Worm (Caenorhabditis elegans): Measurements from ENCODE around the gene F41E7.6.

The F41E7.6 gene

ce11 chrX:10310366-10310765, at the start of gene F41E7.6:
Gene F41E7.6 (minus strand): TSS chrX:10310466.
- TF ChIP-seq med-1 (GFP tag; optimal IDR thresholded peaks at IDR 0.05; ENCODE audit: insufficient read depth) (no peak), ztf-23 (GFP tag; IDR thresholded peaks at IDR 0.05) (no peak), klf-2 (GFP tag; conservative IDR thresholded peaks at IDR 0.05) (no peak), ref-1 (GFP tag; conservative IDR thresholded peaks at IDR 0.05) (no peak), T22C8.4 (GFP tag; IDR thresholded peaks at IDR 0.05) (no peak), flt-1 (GFP tag; IDR thresholded peaks at IDR 0.05) (no peak), cog-1 (tag; optimal IDR thresholded peaks at IDR 0.05) (no peak), tab-1 (GFP tag; IDR thresholded peaks at IDR 0.05) (no peak), ztf-29 (GFP tag; IDR thresholded peaks at IDR 0.05) (no peak)

- TF ChIP-seq T22C8.4 (GFP tag; IDR thresholded peaks at IDR 0.05) (no peak), klf-2 (GFP tag; conservative IDR thresholded peaks at IDR 0.05) (no peak), med-1 (GFP tag; optimal IDR thresholded peaks at IDR 0.05; ENCODE audit: insufficient read depth) (no peak), cog-1 (tag; optimal IDR thresholded peaks at IDR 0.05) (no peak), ztf-29 (GFP tag; IDR thresholded peaks at IDR 0.05) (no peak), ztf-23 (GFP tag; IDR thresholded peaks at IDR 0.05) (no peak), flt-1 (GFP tag; IDR thresholded peaks at IDR 0.05) (no peak), tab-1 (GFP tag; IDR thresholded peaks at IDR 0.05) (no peak), ref-1 (GFP tag; conservative IDR thresholded peaks at IDR 0.05) (no peak)
These were observed 47.8 kb upstream of the F41E7.6 start, which contains the start of gene efhc-1 for ce11 chrX:10358083-10358482. Gene efhc-1 (plus strand): TSS chrX:10358383.

ce11 chrX:10355650-10356049, 45.4 kb upstream of the F41E7.6 start, which contains the start of gene R07E3.7:
Gene R07E3.7 (minus strand): TSS chrX:10355750.
- TF ChIP-seq flt-1 (GFP tag; IDR thresholded peaks at IDR 0.05) = no peak

DNA sequence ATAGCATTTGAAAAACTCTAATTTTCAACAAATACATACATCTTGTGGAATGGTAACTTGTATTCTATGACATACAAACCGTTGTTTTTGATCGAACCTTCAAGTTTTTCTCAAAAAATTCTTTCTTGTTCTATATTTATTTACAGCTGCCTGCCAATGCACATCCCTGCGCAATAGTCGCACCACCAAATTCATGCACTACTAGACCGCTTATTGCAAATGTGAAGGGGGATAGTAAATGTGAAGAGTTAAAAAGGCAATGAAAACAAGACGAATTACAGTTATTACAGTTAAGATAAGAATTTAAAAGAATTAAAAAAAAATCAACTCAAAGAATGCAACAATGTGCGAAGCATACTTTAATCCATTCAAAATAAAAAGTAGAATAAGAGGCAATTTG, 43.6 kb upstream of the F41E7.6 start:
- TF ChIP-seq T22C8.4 (GFP tag; IDR thresholded peaks at IDR 0.05) (no peak), tab-1 (GFP tag; IDR thresholded peaks at IDR 0.05) (no peak), cog-1 (tag; optimal IDR thresholded peaks at IDR 0.05) (no peak), med-1 (GFP tag; optimal IDR thresholded peaks at IDR 0.05; ENCODE audit: insufficient read depth) (no peak), flt-1 (GFP tag; IDR thresholded peaks at IDR 0.05) (no peak), ztf-29 (GFP tag; IDR thresholded peaks at IDR 0.05) (no peak), ztf-23 (GFP tag; IDR thresholded peaks at IDR 0.05) (no peak), klf-2 (GFP tag; conservative IDR thresholded peaks at IDR 0.05) (no peak), ref-1 (GFP tag; conservative IDR thresholded peaks at IDR 0.05) (no peak)

DNA sequence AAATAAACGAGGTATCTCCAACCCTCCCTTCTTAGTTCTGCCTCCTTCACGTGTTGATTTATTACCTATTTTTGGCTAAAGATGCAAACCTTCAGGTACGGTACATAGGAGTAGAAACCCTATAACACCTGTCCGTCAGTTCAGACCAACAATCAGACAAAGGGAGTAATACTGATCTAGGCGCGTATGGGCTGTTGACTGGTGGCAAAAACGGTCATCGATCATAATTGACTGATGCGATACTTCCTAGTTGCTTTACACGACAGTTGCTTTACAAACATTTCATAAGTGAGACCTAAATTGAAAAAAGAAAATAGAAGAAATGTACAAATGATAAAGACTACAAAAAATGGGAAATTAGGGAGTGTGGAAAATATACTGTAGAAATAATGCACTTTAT, 39.9 kb upstream of the F41E7.6 start:
- TF ChIP-seq T22C8.4 (GFP tag; IDR thresholded peaks at IDR 0.05) (no peak), ztf-23 (GFP tag; IDR thresholded peaks at IDR 0.05) (no peak), med-1 (GFP tag; optimal IDR thresholded peaks at IDR 0.05; ENCODE audit: insufficient read depth) (no peak), flt-1 (GFP tag; IDR thresholded peaks at IDR 0.05) (no peak), tab-1 (GFP tag; IDR thresholded peaks at IDR 0.05) (no peak), klf-2 (GFP tag; conservative IDR thresholded peaks at IDR 0.05) (no peak), ztf-29 (GFP tag; IDR thresholded peaks at IDR 0.05) (no peak), ref-1 (GFP tag; conservative IDR thresholded peaks at IDR 0.05) (no peak), cog-1 (tag; optimal IDR thresholded peaks at IDR 0.05) (no peak)

DNA sequence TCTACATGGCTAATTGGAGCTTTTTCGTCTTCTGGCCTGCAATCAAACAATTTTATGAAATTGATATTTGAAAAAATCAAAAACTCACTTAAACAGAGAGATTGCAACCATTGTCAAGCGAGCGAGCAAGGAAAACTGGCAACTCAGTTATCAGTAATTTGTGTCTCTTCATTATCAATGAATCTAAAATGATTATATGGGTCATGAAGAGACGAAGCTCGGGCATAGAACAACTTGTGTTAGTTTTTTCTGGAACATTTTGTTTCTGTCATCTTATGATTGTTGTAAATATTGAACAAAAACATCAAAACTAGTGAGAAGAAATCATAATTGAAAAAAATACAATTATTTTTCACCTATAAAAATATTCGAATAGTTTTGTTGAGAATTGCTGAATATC, 30.7 kb upstream of the F41E7.6 start, which contains the start of gene R07E3.1:
Gene R07E3.1 (minus strand): TSS at position 176 of the 400 bp plus-strand sequence.
- no peak for TF ChIP-seq T22C8.4 (GFP tag; IDR thresholded peaks at IDR 0.05)
- no peak for TF ChIP-seq flt-1 (GFP tag; IDR thresholded peaks at IDR 0.05)
- TF ChIP-seq med-1 (GFP tag; optimal IDR thresholded peaks at IDR 0.05; ENCODE audit: insufficient read depth) = no peak
- TF ChIP-seq tab-1 (GFP tag; IDR thresholded peaks at IDR 0.05) = no peak
- TF ChIP-seq ztf-23 (GFP tag; IDR thresholded peaks at IDR 0.05) = no peak
- no peak for TF ChIP-seq cog-1 (tag; optimal IDR thresholded peaks at IDR 0.05)

- TF ChIP-seq flt-1 (GFP tag; IDR thresholded peaks at IDR 0.05) (no peak), ztf-23 (GFP tag; IDR thresholded peaks at IDR 0.05) (no peak), ztf-29 (GFP tag; IDR thresholded peaks at IDR 0.05) (no peak), ref-1 (GFP tag; conservative IDR thresholded peaks at IDR 0.05) (no peak), cog-1 (tag; optimal IDR thresholded peaks at IDR 0.05) (no peak), T22C8.4 (GFP tag; IDR thresholded peaks at IDR 0.05) (no peak), tab-1 (GFP tag; IDR thresholded peaks at IDR 0.05) (no peak), klf-2 (GFP tag; conservative IDR thresholded peaks at IDR 0.05) (no peak), med-1 (GFP tag; optimal IDR thresholded peaks at IDR 0.05; ENCODE audit: insufficient read depth) (no peak)
These were observed 29.8 kb upstream of the F41E7.6 start for ce11 chrX:10340044-10340443.

- TF ChIP-seq tab-1 (GFP tag; IDR thresholded peaks at IDR 0.05) (no peak), klf-2 (GFP tag; conservative IDR thresholded peaks at IDR 0.05) (no peak), flt-1 (GFP tag; IDR thresholded peaks at IDR 0.05) (no peak), ref-1 (GFP tag; conservative IDR thresholded peaks at IDR 0.05) (no peak), cog-1 (tag; optimal IDR thresholded peaks at IDR 0.05) (no peak), ztf-29 (GFP tag; IDR thresholded peaks at IDR 0.05) (no peak), T22C8.4 (GFP tag; IDR thresholded peaks at IDR 0.05) (no peak), med-1 (GFP tag; optimal IDR thresholded peaks at IDR 0.05; ENCODE audit: insufficient read depth) (no peak), ztf-23 (GFP tag; IDR thresholded peaks at IDR 0.05) (no peak)
These were observed 28.5 kb upstream of the F41E7.6 start for ce11 chrX:10338761-10339160.

DNA sequence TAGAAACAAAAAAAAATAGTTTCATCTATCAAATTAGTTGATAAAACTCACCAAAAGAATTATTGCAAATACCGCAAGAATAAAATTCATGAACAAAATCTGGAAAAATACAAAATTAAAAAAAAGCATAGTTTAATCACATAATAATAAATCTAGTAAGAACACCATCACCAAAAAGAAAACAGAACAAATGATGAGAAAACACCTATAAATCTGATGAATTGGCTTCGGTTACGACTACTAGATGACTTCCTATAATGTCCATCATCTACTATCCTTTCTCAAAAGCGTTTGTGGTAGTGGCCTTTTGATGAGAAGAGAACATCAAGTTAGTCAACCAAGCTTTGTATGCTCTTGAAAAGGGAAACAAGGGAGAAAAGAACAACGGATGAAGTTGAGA, 27.8 kb upstream of the F41E7.6 start, which contains the start of gene cut-5:
Gene cut-5 (minus strand): TSS at position 101 of the 400 bp plus-strand sequence.
- no peak for TF ChIP-seq med-1 (GFP tag; optimal IDR thresholded peaks at IDR 0.05; ENCODE audit: insufficient read depth)
- TF ChIP-seq cog-1 (tag; optimal IDR thresholded peaks at IDR 0.05) = no peak
- TF ChIP-seq klf-2 (GFP tag; conservative IDR thresholded peaks at IDR 0.05) = no peak
- TF ChIP-seq ztf-23 (GFP tag; IDR thresholded peaks at IDR 0.05) = no peak
- no peak for TF ChIP-seq ref-1 (GFP tag; conservative IDR thresholded peaks at IDR 0.05)
- no peak for TF ChIP-seq ztf-29 (GFP tag; IDR thresholded peaks at IDR 0.05)
- TF ChIP-seq tab-1 (GFP tag; IDR thresholded peaks at IDR 0.05) = no peak
- TF ChIP-seq T22C8.4 (GFP tag; IDR thresholded peaks at IDR 0.05) = no peak
- TF ChIP-seq flt-1 (GFP tag; IDR thresholded peaks at IDR 0.05) = no peak

DNA sequence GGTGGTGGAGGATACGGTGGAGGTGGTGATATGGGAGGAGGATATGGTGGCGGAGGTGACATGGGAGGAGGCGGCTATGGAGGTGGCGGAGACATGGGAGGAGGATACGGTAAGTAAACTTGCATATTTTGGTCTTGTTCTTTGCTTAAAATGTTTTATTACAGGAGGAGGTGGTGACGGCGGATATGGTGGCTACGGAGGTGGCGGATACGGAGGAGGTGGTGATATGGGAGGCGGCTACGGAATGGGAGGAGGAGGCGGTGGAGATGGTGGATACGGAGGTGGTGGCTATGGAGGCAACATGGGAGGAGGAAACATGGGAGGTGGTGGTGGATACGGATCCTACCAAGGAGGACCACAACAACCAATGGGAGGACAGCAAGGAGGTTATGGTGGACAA, 26.3 kb upstream of the F41E7.6 start:
- TF ChIP-seq med-1 (GFP tag; optimal IDR thresholded peaks at IDR 0.05; ENCODE audit: insufficient read depth) (no peak), ztf-23 (GFP tag; IDR thresholded peaks at IDR 0.05) (0 out of 2 replicates have a peak, but pooled peaks have one; percentile 45)

Data from whole organism, midembryonic.